Fruit fly (Drosophila melanogaster) whole organism, embryonic: ENCODE results near the gene CG46059.
A peak's percentile ranks its signal among the peaks of the same experiment; 100 is the strongest.

Source experiments
- Asciz ChIP-seq: fragments of 200-800 bp; sonication (Bioruptor generic); optimal IDR thresholded peaks from 2 replicates; lab custom pipeline; 2017; ENCODE audit warnings: missing biosample characterization, mild to moderate bottlenecking, missing genetic modification characterization, missing genetic modification reagents
- CG11695 ChIP-seq: fragments of 200-800 bp; sonication (Bioruptor generic); IDR thresholded peaks from 3 replicates; pipeline ENCODE4 v1.3.6; 2022; ENCODE audit warnings: missing biosample characterization, missing genetic modification characterization
- CG12071 ChIP-seq: fragments of 200-800 bp; sonication (Bioruptor generic); optimal IDR thresholded peaks from 3 replicates; lab custom pipeline; 2018; ENCODE audit warnings: missing biosample characterization, mild to moderate bottlenecking, missing genetic modification characterization
- CG13624 ChIP-seq: fragments of 200-800 bp; sonication (Bioruptor generic); optimal IDR thresholded peaks from 2 replicates; lab custom pipeline; 2016; ENCODE audit warnings: missing biosample characterization, missing genetic modification characterization
- CG1602 ChIP-seq: fragments of 200-800 bp; sonication (Bioruptor generic); optimal IDR thresholded peaks from 3 replicates; lab custom pipeline; 2016; ENCODE audit warnings: missing biosample characterization, missing genetic modification characterization
- CG1647 ChIP-seq: fragments of 200-800 bp; sonication (Bioruptor generic); optimal IDR thresholded peaks from 3 replicates; lab custom pipeline; 2016; ENCODE audit warnings: missing biosample characterization, missing genetic modification characterization
- CG2120 ChIP-seq: fragments of 200-800 bp; sonication (Bioruptor generic); optimal IDR thresholded peaks from 3 replicates; lab custom pipeline; 2016; ENCODE audit warnings: missing biosample characterization, missing genetic modification characterization
- CG3065 ChIP-seq: fragments of 200-800 bp; sonication (Bioruptor generic); optimal IDR thresholded peaks from 2 replicates; lab custom pipeline; 2016; ENCODE audit warnings: missing biosample characterization, missing genetic modification characterization
- CG3163 ChIP-seq: fragments of 200-800 bp; sonication (Bioruptor generic); optimal IDR thresholded peaks from 3 replicates; lab custom pipeline; 2016; ENCODE audit warnings: missing biosample characterization, missing genetic modification characterization
- CG34376 ChIP-seq: fragments of 200-800 bp; sonication (Bioruptor generic); optimal IDR thresholded peaks from 2 replicates; lab custom pipeline; 2018; ENCODE audit warnings: missing biosample characterization, mild to moderate bottlenecking, missing genetic modification characterization
- CG6854 ChIP-seq: fragments of 200-800 bp; sonication (Bioruptor generic); optimal IDR thresholded peaks from 3 replicates; lab custom pipeline; 2017; ENCODE audit warnings: missing biosample characterization, mild to moderate bottlenecking, missing genetic modification characterization
- CG8290 ChIP-seq, 3 experiments: fragments of 200-800 bp; sonication (Bioruptor generic); optimal IDR thresholded peaks; 2 replicates each; lab custom pipeline; 2016 to 2019; ENCODE audit warnings: missing biosample characterization in 3 of 3, missing genetic modification characterization in 3 of 3, mild to moderate bottlenecking in 2 of 3, moderate library complexity in 1 of 3
- CG8765 ChIP-seq: fragments of 200-800 bp; sonication (Bioruptor generic); IDR thresholded peaks from 2 replicates; pipeline ENCODE4 v1.3.6; 2022; ENCODE audit warnings: missing biosample characterization, missing genetic modification characterization
- CG9797 ChIP-seq: fragments of 200-800 bp; sonication (Bioruptor generic); optimal IDR thresholded peaks from 3 replicates; lab custom pipeline; 2018; ENCODE audit warnings: missing biosample characterization, mild to moderate bottlenecking, missing genetic modification characterization
- CHES-1-like ChIP-seq: fragments of 200-800 bp; sonication (Bioruptor generic); optimal IDR thresholded peaks from 2 replicates; lab custom pipeline; 2016; ENCODE audit warnings: missing biosample characterization, missing genetic modification characterization
- D ChIP-seq, 2 experiments: fragments of 200-800 bp in 1 of 2; fragments of >200 bp in 1 of 2; sonication (Bioruptor generic) in 1 of 2; optimal IDR thresholded peaks; 2 replicates in 1 of 2; 3 replicates in 1 of 2; lab custom pipeline; 2017; ENCODE audit warnings: mild to moderate bottlenecking in 1 of 2, missing biosample characterization in 1 of 2, missing genetic modification characterization in 1 of 2, missing genetic modification reagents in 1 of 2
- D19B ChIP-seq: fragments of 200-800 bp; sonication (Bioruptor generic); optimal IDR thresholded peaks from 2 replicates; lab custom pipeline; 2017; ENCODE audit warnings: missing biosample characterization, mild to moderate bottlenecking, missing genetic modification characterization
- Dad ChIP-seq: fragments of 200-800 bp; sonication (Bioruptor generic); optimal IDR thresholded peaks from 3 replicates; lab custom pipeline; 2016; ENCODE audit warnings: missing biosample characterization, missing genetic modification characterization
- E2f1 ChIP-seq: fragments of 200-800 bp; sonication (Bioruptor generic); IDR thresholded peaks from 2 replicates; pipeline ENCODE4 v1.3.6; 2022; ENCODE audit warnings: missing biosample characterization, missing genetic modification characterization
- Ets97D ChIP-seq: fragments of 200-800 bp; sonication (Bioruptor generic); optimal IDR thresholded peaks from 3 replicates; lab custom pipeline; 2016; ENCODE audit warnings: missing biosample characterization, missing genetic modification characterization
- HmgD ChIP-seq: fragments of 200-800 bp; sonication (Bioruptor generic); optimal IDR thresholded peaks from 3 replicates; lab custom pipeline; 2016; ENCODE audit warnings: missing biosample characterization, missing genetic modification characterization
- Med ChIP-seq: fragments of 200-800 bp; sonication (Bioruptor generic); peaks from one replicate; lab custom pipeline; 2016; ENCODE audit warnings: missing biosample characterization, missing genetic modification characterization, mild to moderate bottlenecking, inconsistent platforms, moderate library complexity
- NFAT ChIP-seq: fragments of 200-800 bp; sonication (Bioruptor generic); IDR thresholded peaks from 2 replicates; pipeline ENCODE4 v1.3.6; 2022; ENCODE audit warnings: missing biosample characterization, missing genetic modification characterization
- Neu2 ChIP-seq: fragments of 200-800 bp; sonication (Bioruptor generic); optimal IDR thresholded peaks from 3 replicates; lab custom pipeline; 2016; ENCODE audit warnings: missing biosample characterization, missing genetic modification characterization, borderline replicate concordance
- Optix ChIP-seq: fragments of 200-800 bp; sonication (Bioruptor generic); IDR thresholded peaks from 3 replicates; pipeline ENCODE4 v1.3.6; 2022; ENCODE audit warnings: missing biosample characterization, missing genetic modification characterization
- Ptx1 ChIP-seq: fragments of 200-800 bp; sonication (Bioruptor generic); IDR thresholded peaks from 2 replicates; pipeline ENCODE4 v1.3.6; 2022; ENCODE audit warnings: missing biosample characterization, missing genetic modification characterization
- Side ChIP-seq: fragments of 200-800 bp; sonication (Bioruptor generic); optimal IDR thresholded peaks from 2 replicates; lab custom pipeline; 2016; ENCODE audit warnings: missing biosample characterization, missing genetic modification characterization
- Sry-β ChIP-seq: fragments of 200-800 bp; sonication (Bioruptor generic); optimal IDR thresholded peaks from 2 replicates; lab custom pipeline; 2018; ENCODE audit warnings: missing biosample characterization, mild to moderate bottlenecking, missing genetic modification characterization, moderate library complexity
- YL-1 ChIP-seq: fragments of 200-800 bp; sonication (Bioruptor generic); optimal IDR thresholded peaks from 3 replicates; lab custom pipeline; 2017; ENCODE audit warnings: missing biosample characterization, mild to moderate bottlenecking, missing genetic modification characterization
- al ChIP-seq: fragments of 200-800 bp; sonication (Bioruptor generic); IDR thresholded peaks from 2 replicates; pipeline ENCODE4 v1.3.6; 2022; ENCODE audit warnings: missing biosample characterization, missing genetic modification characterization
- ap ChIP-seq: fragments of 200-800 bp; sonication (Bioruptor generic); IDR thresholded peaks from 2 replicates; pipeline ENCODE4 v1.3.6; 2022; ENCODE audit warnings: missing biosample characterization, missing genetic modification characterization
- ara ChIP-seq: fragments of 200-800 bp; sonication (Bioruptor generic); IDR thresholded peaks from 2 replicates; pipeline ENCODE4 v1.3.6; 2022; ENCODE audit warnings: missing biosample characterization, missing genetic modification characterization
- ato ChIP-seq: fragments of 200-800 bp; sonication (Bioruptor generic); IDR thresholded peaks from 2 replicates; pipeline ENCODE4 v1.3.6; 2022; ENCODE audit warnings: missing biosample characterization, missing genetic modification characterization; ENCODE audit not compliant: partially characterized antibody
- crol ChIP-seq: fragments of 200-800 bp; sonication (Bioruptor generic); IDR thresholded peaks from 2 replicates; pipeline ENCODE4 v1.3.6; 2022; ENCODE audit warnings: missing biosample characterization, missing genetic modification characterization
- cwo ChIP-seq: fragments of 200-800 bp; sonication (Bioruptor generic); optimal IDR thresholded peaks from 3 replicates; lab custom pipeline; 2017; ENCODE audit warnings: missing biosample characterization, missing genetic modification characterization, mild to moderate bottlenecking, moderate library complexity, missing genetic modification reagents
- dati ChIP-seq: fragments of 200-800 bp; sonication (Bioruptor generic); IDR thresholded peaks from 2 replicates; pipeline ENCODE4 v1.3.6; 2022; ENCODE audit warnings: missing biosample characterization, missing genetic modification characterization
- dysf ChIP-seq: fragments of 200-800 bp; sonication (Bioruptor generic); IDR thresholded peaks from 3 replicates; pipeline ENCODE4 v1.3.6; 2022; ENCODE audit warnings: missing biosample characterization, missing genetic modification characterization
- grau ChIP-seq: fragments of 200-800 bp; optimal IDR thresholded peaks from 3 replicates; lab custom pipeline; 2019; ENCODE audit warnings: missing biosample characterization, mild to moderate bottlenecking, missing genetic modification characterization, moderate library complexity
- grn ChIP-seq: fragments of 200-800 bp; sonication (Bioruptor generic); optimal IDR thresholded peaks from 3 replicates; lab custom pipeline; 2017; ENCODE audit warnings: missing biosample characterization, missing genetic modification characterization
- knrl ChIP-seq: fragments of 200-800 bp; sonication (Bioruptor generic); IDR thresholded peaks from 3 replicates; pipeline ENCODE4 v1.3.6; 2022; ENCODE audit warnings: missing biosample characterization, missing genetic modification characterization; ENCODE audit not compliant: partially characterized antibody
- maf-S ChIP-seq: fragments of 200-800 bp; sonication (Bioruptor generic); optimal IDR thresholded peaks from 2 replicates; lab custom pipeline; 2016; ENCODE audit warnings: missing biosample characterization, missing genetic modification characterization
- pita ChIP-seq: fragments of 200-800 bp; sonication (Bioruptor generic); optimal IDR thresholded peaks from 2 replicates; lab custom pipeline; 2017; ENCODE audit warnings: missing biosample characterization, mild to moderate bottlenecking, missing genetic modification characterization
- pzg ChIP-seq: fragments of 200-800 bp; sonication (Bioruptor generic); optimal IDR thresholded peaks from 3 replicates; lab custom pipeline; 2018; ENCODE audit warnings: missing biosample characterization, mild to moderate bottlenecking, missing genetic modification characterization, moderate library complexity
- salm ChIP-seq: fragments of 200-800 bp; sonication (Bioruptor generic); optimal IDR thresholded peaks from 2 replicates; lab custom pipeline; 2018; ENCODE audit warnings: missing biosample characterization, mild to moderate bottlenecking, missing genetic modification characterization
- seq ChIP-seq: fragments of 200-800 bp; sonication (Bioruptor generic); IDR thresholded peaks from 2 replicates; pipeline ENCODE4 v1.3.6; 2022; ENCODE audit warnings: missing biosample characterization, missing genetic modification characterization
- sr ChIP-seq: fragments of 200-800 bp; sonication (Bioruptor generic); IDR thresholded peaks from 3 replicates; pipeline ENCODE4 v1.3.6; 2022; ENCODE audit warnings: missing biosample characterization, missing genetic modification characterization
- stwl ChIP-seq: fragments of 200-800 bp; sonication (Bioruptor generic); optimal IDR thresholded peaks from 3 replicates; lab custom pipeline; 2018; ENCODE audit warnings: missing biosample characterization, mild to moderate bottlenecking, missing genetic modification characterization, moderate library complexity
- tio ChIP-seq: fragments of 200-800 bp; sonication (Bioruptor generic); optimal IDR thresholded peaks from 2 replicates; lab custom pipeline; 2017; ENCODE audit warnings: missing biosample characterization, missing genetic modification characterization, inconsistent platforms
- trh ChIP-seq: fragments of 200-800 bp; sonication (Bioruptor generic); optimal IDR thresholded peaks from 2 replicates; lab custom pipeline; 2016; ENCODE audit warnings: missing biosample characterization, missing genetic modification characterization
- unpg ChIP-seq: fragments of 200-800 bp; sonication (Bioruptor generic); optimal IDR thresholded peaks from 3 replicates; lab custom pipeline; 2018; ENCODE audit warnings: missing biosample characterization, mild to moderate bottlenecking, missing genetic modification characterization, moderate library complexity
- wdn ChIP-seq: fragments of 200-800 bp; sonication (Bioruptor generic); IDR thresholded peaks from 2 replicates; pipeline ENCODE4 v1.3.6; 2022; ENCODE audit warnings: missing biosample characterization, missing genetic modification characterization
- zfh1 ChIP-seq: fragments of 200-800 bp; sonication (Bioruptor generic); IDR thresholded peaks from 3 replicates; pipeline ENCODE4 v1.3.6; 2022; ENCODE audit warnings: missing biosample characterization, missing genetic modification characterization

The CG46059 gene

dm6 chr2L:19140984-19141262 is 42.7 kb downstream of the CG46059 start (continued):
- TF ChIP-seq CG34376 (GFP tag; lab: Kevin White, UChicago), result peak; percentile 12
- no peak for TF ChIP-seq Optix
- TF ChIP-seq CG8765, result no peak
- TF ChIP-seq CG8290 (GFP tag; optimal IDR thresholded peaks at IDR 0.05; lab: Kevin White, UChicago), result no peak
- peak in 1 of 2 experiments; percentile 76 for TF ChIP-seq CG8290 (tag; optimal IDR thresholded peaks at IDR 0.05; lab: Kevin White, UChicago)
- no peak for TF ChIP-seq ara (GFP tag; lab: Robert Waterston, UW)
- no peak for TF ChIP-seq E2f1
- TF ChIP-seq Ptx1 (GFP tag; lab: Robert Waterston, UW), result peak; percentile 49; the same call in 1 of the 2 replicates
- TF ChIP-seq Sry-β (GFP tag; lab: Kevin White, UChicago), result no peak
- no peak for TF ChIP-seq zfh1
- no peak for TF ChIP-seq D (optimal IDR thresholded peaks at IDR 0.05; lab: Kevin White, UChicago)
- no peak for TF ChIP-seq D (GFP tag; optimal IDR thresholded peaks at IDR 0.05; lab: Kevin White, UChicago)
- peak; percentile 19 for TF ChIP-seq D19B (GFP tag; lab: Kevin White, UChicago)
- no peak for TF ChIP-seq sr (GFP tag; lab: Robert Waterston, UW)
- no peak for TF ChIP-seq CG12071 (GFP tag; lab: Kevin White, UChicago)
- TF ChIP-seq Asciz (GFP tag; lab: Kevin White, UChicago), result no peak
- no peak for TF ChIP-seq CG11695 (GFP tag; lab: Robert Waterston, UW)
- no peak for TF ChIP-seq CG9797 (GFP tag; lab: Kevin White, UChicago)
- TF ChIP-seq Ets97D (GFP tag; lab: Kevin White, UChicago), result no peak
- 0 out of 2 replicates have a peak, but pooled peaks have one; percentile 16 for TF ChIP-seq al
- no peak for TF ChIP-seq pzg (GFP tag; lab: Kevin White, UChicago)
- TF ChIP-seq ato (GFP tag; lab: Robert Waterston, UW), result no peak
- no peak for TF ChIP-seq tio (GFP tag; lab: Kevin White, UChicago)
- TF ChIP-seq NFAT, result peak; percentile 8; the same call in 1 of the 2 replicates
- no peak for TF ChIP-seq grn (GFP tag; lab: Kevin White, UChicago)
- TF ChIP-seq CG1647 (GFP tag; lab: Kevin White, UChicago), result peak; percentile 7
- peak; percentile 24 for TF ChIP-seq Dad
- TF ChIP-seq CG3163 (GFP tag; lab: Kevin White, UChicago), result peak; percentile 21
- TF ChIP-seq seq (GFP tag; lab: Robert Waterston, UW), result peak; percentile 60
- TF ChIP-seq unpg (GFP tag; lab: Kevin White, UChicago), result peak; percentile 31
- no peak for TF ChIP-seq CHES-1-like (GFP tag; lab: Kevin White, UChicago)
- no peak for TF ChIP-seq knrl (GFP tag; lab: Robert Waterston, UW)
- TF ChIP-seq trh, result no peak
- no peak for TF ChIP-seq stwl (tag; lab: Kevin White, UChicago)
- peak; percentile 84 for TF ChIP-seq CG2120 (GFP tag; lab: Kevin White, UChicago)
- TF ChIP-seq crol (GFP tag; lab: Robert Waterston, UW), result no peak
- peak; percentile 13 for TF ChIP-seq cwo
- no peak for TF ChIP-seq maf-S (GFP tag; lab: Kevin White, UChicago)
- TF ChIP-seq salm (tag; lab: Kevin White, UChicago), result no peak
- no peak for TF ChIP-seq YL-1
- TF ChIP-seq CG3065 (GFP tag; lab: Kevin White, UChicago), result no peak
- no peak for TF ChIP-seq CG1602 (GFP tag; lab: Kevin White, UChicago)
- no peak for TF ChIP-seq Side (GFP tag; lab: Kevin White, UChicago)
- no peak for TF ChIP-seq HmgD (GFP tag; lab: Kevin White, UChicago)
- TF ChIP-seq Med (GFP tag; lab: Kevin White, UChicago), result peak; percentile 91
- no peak for TF ChIP-seq Neu2 (GFP tag; lab: Kevin White, UChicago)
- peak; percentile 53 for TF ChIP-seq dysf (GFP tag; lab: Robert Waterston, UW)
- no peak for TF ChIP-seq wdn (GFP tag; lab: Robert Waterston, UW)
- TF ChIP-seq CG13624 (GFP tag; lab: Kevin White, UChicago), result peak; percentile 66
- TF ChIP-seq pita (GFP tag; lab: Kevin White, UChicago), result no peak
- TF ChIP-seq ap, result no peak
- no peak for TF ChIP-seq dati
- peak; percentile 90 for TF ChIP-seq grau
- no peak for TF ChIP-seq CG6854
